Worm (Caenorhabditis elegans) whole organism, young adult: Measurements from ENCODE around the gene C50D2.1.

Experiments
- B0035.1 ChIP-seq: sonication (generic microtip); optimal IDR thresholded peaks from 2 replicates; lab custom pipeline; 2016; ENCODE audit warnings: missing genetic modification characterization, mild to moderate bottlenecking, missing compliant biosample characterization, missing genotype, missing genetic modification reagents
- C06A6.2 ChIP-seq: fragments of 200-800 bp; sonication (Bioruptor generic); conservative IDR thresholded peaks from 2 replicates; pipeline ENCODE4 v1.3.6; 2022; ENCODE audit warnings: missing genetic modification characterization, missing compliant biosample characterization
- F33H1.4 ChIP-seq: fragments of 200-800 bp; sonication (Bioruptor generic); IDR thresholded peaks from 2 replicates; pipeline ENCODE4 v1.3.6; 2022; ENCODE audit warnings: missing genetic modification reagents, missing genetic modification characterization, missing compliant biosample characterization
- F37B4.10 ChIP-seq: fragments of 200-800 bp; sonication (Bioruptor generic); IDR thresholded peaks from 2 replicates; pipeline ENCODE4 v1.3.6; 2022; ENCODE audit warnings: missing genetic modification characterization, missing compliant biosample characterization
- F52B5.7 ChIP-seq: sonication (generic microtip); optimal IDR thresholded peaks from 2 replicates; lab custom pipeline; 2016; ENCODE audit warnings: mild to moderate bottlenecking, missing genetic modification characterization, missing compliant biosample characterization
- F57C9.4 ChIP-seq: sonication (generic microtip); optimal IDR thresholded peaks from 2 replicates; lab custom pipeline; 2017; ENCODE audit warnings: mild to moderate bottlenecking, missing genetic modification characterization, missing compliant biosample characterization
- K11D2.4 ChIP-seq: fragments of 200-800 bp; sonication (Bioruptor generic); IDR thresholded peaks from 2 replicates; pipeline ENCODE4 v1.3.6; 2022; ENCODE audit warnings: missing genetic modification reagents, missing genetic modification characterization, missing compliant biosample characterization
- K12H6.12 ChIP-seq: fragments of 200-800 bp; sonication (Bioruptor generic); optimal IDR thresholded peaks from 2 replicates; lab custom pipeline; 2018; ENCODE audit warnings: mild to moderate bottlenecking, missing genetic modification characterization, missing compliant biosample characterization
- T07F8.4 ChIP-seq: sonication (generic microtip); optimal IDR thresholded peaks from 2 replicates; lab custom pipeline; 2016; ENCODE audit warnings: mild to moderate bottlenecking, missing genetic modification characterization, moderate library complexity, missing compliant biosample characterization
- T26A5.8 ChIP-seq: sonication (generic microtip); optimal IDR thresholded peaks from 2 replicates; lab custom pipeline; 2016; ENCODE audit warnings: missing genetic modification characterization, missing compliant biosample characterization
- Y53G8AR.9 ChIP-seq: fragments of 200-800 bp; sonication (Bioruptor generic); conservative IDR thresholded peaks from 2 replicates; pipeline ENCODE4 v1.3.6; 2022; ENCODE audit warnings: missing genetic modification reagents, missing genetic modification characterization, missing compliant biosample characterization
- Y56A3A.18 ChIP-seq: fragments of 200-800 bp; sonication (Bioruptor generic); IDR thresholded peaks from 2 replicates; pipeline ENCODE4 v1.3.6; 2022; ENCODE audit warnings: missing genetic modification reagents, missing genetic modification characterization, missing compliant biosample characterization
- Y67H2A.10 ChIP-seq: fragments of 200-800 bp; sonication (Bioruptor generic); conservative IDR thresholded peaks from 2 replicates; pipeline ENCODE4 v1.3.6; 2022; ENCODE audit warnings: missing genetic modification reagents, missing genetic modification characterization, missing compliant biosample characterization
- aptf-2 ChIP-seq: fragments of 200-800 bp; sonication (Bioruptor generic); conservative IDR thresholded peaks from 2 replicates; pipeline ENCODE4 v1.3.6; 2022; ENCODE audit warnings: missing genetic modification reagents, missing genetic modification characterization, missing compliant biosample characterization
- atf-7 ChIP-seq: sonication (generic microtip); optimal IDR thresholded peaks from 2 replicates; lab custom pipeline; 2017; ENCODE audit warnings: mild to moderate bottlenecking, missing genetic modification characterization, missing compliant biosample characterization
- bed-2 ChIP-seq: fragments of 200-800 bp; sonication (Bioruptor generic); IDR thresholded peaks from 2 replicates; pipeline ENCODE4 v1.3.6; 2022; ENCODE audit warnings: missing genetic modification reagents, missing genetic modification characterization, missing compliant biosample characterization
- cebp-1 ChIP-seq, 2 experiments: fragments of 200-800 bp in 1 of 2; sonication (Bioruptor generic) in 1 of 2; sonication (generic microtip) in 1 of 2; IDR thresholded peaks in 1 of 2; optimal IDR thresholded peaks in 1 of 2; 2 replicates each; pipeline versions ENCODE4 v1.3.6 to Lab custom; 2017 to 2022; ENCODE audit warnings: missing compliant biosample characterization in 2 of 2, missing genetic modification characterization in 2 of 2, mild to moderate bottlenecking in 1 of 2, missing genetic modification reagents in 1 of 2, moderate library complexity in 1 of 2
- egl-44 ChIP-seq: fragments of 200-800 bp; sonication (Bioruptor generic); IDR thresholded peaks from 2 replicates; pipeline ENCODE4 v1.3.6; 2022; ENCODE audit warnings: missing genetic modification reagents, missing genetic modification characterization, missing compliant biosample characterization
- ekl-4 ChIP-seq: fragments of 200-800 bp; sonication (Bioruptor generic); IDR thresholded peaks from 2 replicates; pipeline ENCODE4 v1.3.6; 2022; ENCODE audit warnings: missing genetic modification reagents, missing genetic modification characterization, missing compliant biosample characterization
- gei-17 ChIP-seq: fragments of 200-800 bp; sonication (Bioruptor generic); optimal IDR thresholded peaks from 2 replicates; lab custom pipeline; 2018; ENCODE audit warnings: mild to moderate bottlenecking, missing genetic modification characterization, missing compliant biosample characterization
- hlh-26 ChIP-seq: fragments of 200-800 bp; sonication (Bioruptor generic); conservative IDR thresholded peaks from 2 replicates; pipeline ENCODE4 v1.3.6; 2022; ENCODE audit warnings: missing genetic modification reagents, missing genetic modification characterization, missing compliant biosample characterization
- hmg-1.2 ChIP-seq: fragments of 200-800 bp; sonication (Bioruptor generic); IDR thresholded peaks from 2 replicates; pipeline ENCODE4 v1.3.6; 2022; ENCODE audit warnings: missing genetic modification reagents, missing genetic modification characterization, missing compliant biosample characterization
- hrde-1 ChIP-seq: sonication (generic microtip); optimal IDR thresholded peaks from 2 replicates; lab custom pipeline; 2016; ENCODE audit warnings: missing genetic modification characterization, mild to moderate bottlenecking, missing compliant biosample characterization, moderate library complexity, missing genotype, missing genetic modification reagents, borderline replicate concordance
- let-526 ChIP-seq: fragments of 200-800 bp; sonication (Bioruptor generic); IDR thresholded peaks from 2 replicates; pipeline ENCODE4 v1.3.6; 2022; ENCODE audit warnings: missing genetic modification reagents, missing genetic modification characterization, missing compliant biosample characterization
- lin-26 ChIP-seq: fragments of 200-800 bp; sonication (Bioruptor generic); IDR thresholded peaks from 2 replicates; pipeline ENCODE4 v1.3.6; 2022; ENCODE audit warnings: missing genetic modification reagents, missing genetic modification characterization, missing compliant biosample characterization
- madf-8 ChIP-seq: fragments of 200-800 bp; sonication (Bioruptor generic); conservative IDR thresholded peaks from 2 replicates; pipeline ENCODE4 v1.3.6; 2022; ENCODE audit warnings: missing genetic modification reagents, missing genetic modification characterization, missing compliant biosample characterization
- mes-4 ChIP-seq: sonication (generic microtip); optimal IDR thresholded peaks from 2 replicates; lab custom pipeline; 2016; ENCODE audit warnings: missing genotype, missing genetic modification characterization, missing compliant biosample characterization
- mxl-1 ChIP-seq: sonication (generic microtip); optimal IDR thresholded peaks from 2 replicates; lab custom pipeline; 2016; ENCODE audit warnings: missing genetic modification characterization, missing compliant biosample characterization
- nfya-2 ChIP-seq: fragments of 200-800 bp; sonication (Bioruptor generic); IDR thresholded peaks from 2 replicates; pipeline ENCODE4 v1.3.6; 2022; ENCODE audit warnings: missing genetic modification reagents, missing genetic modification characterization, missing compliant biosample characterization
- nhr-27 ChIP-seq: fragments of 200-800 bp; sonication (Bioruptor generic); optimal IDR thresholded peaks from 2 replicates; lab custom pipeline; 2018; ENCODE audit warnings: mild to moderate bottlenecking, missing genetic modification characterization, moderate library complexity, missing compliant biosample characterization
- nhr-90 ChIP-seq: sonication (generic microtip); optimal IDR thresholded peaks from 2 replicates; lab custom pipeline; 2016; ENCODE audit warnings: missing genotype, mild to moderate bottlenecking, missing genetic modification characterization, missing compliant biosample characterization
- pbrm-1 ChIP-seq: fragments of 200-800 bp; sonication (Bioruptor generic); IDR thresholded peaks from 2 replicates; pipeline ENCODE4 v1.3.6; 2022; ENCODE audit warnings: missing genetic modification reagents, missing genetic modification characterization, missing compliant biosample characterization
- sdz-38 ChIP-seq: sonication (generic microtip); optimal IDR thresholded peaks from 2 replicates; lab custom pipeline; 2016; ENCODE audit warnings: missing genotype, missing genetic modification characterization, missing compliant biosample characterization
- snpc-1.1 ChIP-seq: sonication (generic microtip); optimal IDR thresholded peaks from 2 replicates; lab custom pipeline; 2017; ENCODE audit warnings: missing genetic modification characterization, mild to moderate bottlenecking, missing compliant biosample characterization, antibody characterized with exemption, moderate library complexity, missing genotype, missing genetic modification reagents; ENCODE audit not compliant: insufficient read depth
- snpc-3.4 ChIP-seq: sonication (generic microtip); optimal IDR thresholded peaks from 2 replicates; lab custom pipeline; 2017; ENCODE audit warnings: missing genetic modification characterization, mild to moderate bottlenecking, missing compliant biosample characterization, antibody characterized with exemption, moderate library complexity, missing genotype, missing genetic modification reagents
- snpc-4 ChIP-seq, 5 experiments: fragments of 150-350 bp in 1 of 5; sonication (generic microtip) in 4 of 5; optimal IDR thresholded peaks; 2 replicates each; lab custom pipeline; 2014 to 2018; ENCODE audit warnings: missing genetic modification characterization in 5 of 5, missing biosample characterization in 3 of 5, antibody characterized with exemption in 2 of 5, mild to moderate bottlenecking in 2 of 5, missing compliant biosample characterization in 2 of 5, missing genotype in 2 of 5, moderate library complexity in 2 of 5, missing genetic modification reagents in 1 of 5
- sptf-2 ChIP-seq: fragments of 200-800 bp; sonication (Bioruptor generic); optimal IDR thresholded peaks from 2 replicates; lab custom pipeline; 2018; ENCODE audit warnings: mild to moderate bottlenecking, missing genetic modification characterization, missing compliant biosample characterization
- tbx-9 ChIP-seq: sonication (generic microtip); optimal IDR thresholded peaks from 2 replicates; lab custom pipeline; 2016; ENCODE audit warnings: borderline replicate concordance, missing genetic modification characterization, inconsistent platforms, missing compliant biosample characterization
- tlf-1 ChIP-seq: fragments of 200-800 bp; sonication (Bioruptor generic); optimal IDR thresholded peaks from 2 replicates; lab custom pipeline; 2018; ENCODE audit warnings: mild to moderate bottlenecking, missing genetic modification characterization, missing compliant biosample characterization
- unc-130 ChIP-seq: sonication (generic microtip); optimal IDR thresholded peaks from 2 replicates; lab custom pipeline; 2016; ENCODE audit warnings: missing genetic modification reagents, missing genetic modification characterization, missing compliant biosample characterization
- zfh-2 ChIP-seq: fragments of 200-800 bp; sonication (Bioruptor generic); conservative IDR thresholded peaks from 2 replicates; pipeline ENCODE4 v1.3.6; 2022; ENCODE audit warnings: missing genetic modification reagents, missing genetic modification characterization, missing compliant biosample characterization
- zim-3 ChIP-seq: sonication (generic microtip); optimal IDR thresholded peaks from 2 replicates; lab custom pipeline; 2017; ENCODE audit warnings: mild to moderate bottlenecking, missing genetic modification characterization, moderate library complexity, missing compliant biosample characterization
- ztf-18 ChIP-seq: sonication (generic microtip); optimal IDR thresholded peaks from 2 replicates; lab custom pipeline; 2016; ENCODE audit warnings: missing genotype, mild to moderate bottlenecking, missing genetic modification characterization, missing compliant biosample characterization
- ztf-22 ChIP-seq: fragments of 200-800 bp; sonication (Bioruptor generic); optimal IDR thresholded peaks from 2 replicates; lab custom pipeline; 2018; ENCODE audit warnings: mild to moderate bottlenecking, missing genetic modification characterization, moderate library complexity, missing compliant biosample characterization
- ztf-28 ChIP-seq: fragments of 200-800 bp; sonication (Bioruptor generic); IDR thresholded peaks from 2 replicates; pipeline ENCODE4 v1.3.6; 2022; ENCODE audit warnings: missing genetic modification reagents, missing genetic modification characterization, missing compliant biosample characterization
- ztf-3 ChIP-seq: fragments of 200-800 bp; sonication (Bioruptor generic); optimal IDR thresholded peaks from 2 replicates; lab custom pipeline; 2018; ENCODE audit warnings: mild to moderate bottlenecking, missing genetic modification characterization, missing compliant biosample characterization
- ztf-6 ChIP-seq: fragments of 200-800 bp; sonication (Bioruptor generic); IDR thresholded peaks from 2 replicates; pipeline ENCODE4 v1.3.6; 2022; ENCODE audit warnings: missing genetic modification reagents, missing genetic modification characterization, missing compliant biosample characterization

The C50D2.1 gene

DNA sequence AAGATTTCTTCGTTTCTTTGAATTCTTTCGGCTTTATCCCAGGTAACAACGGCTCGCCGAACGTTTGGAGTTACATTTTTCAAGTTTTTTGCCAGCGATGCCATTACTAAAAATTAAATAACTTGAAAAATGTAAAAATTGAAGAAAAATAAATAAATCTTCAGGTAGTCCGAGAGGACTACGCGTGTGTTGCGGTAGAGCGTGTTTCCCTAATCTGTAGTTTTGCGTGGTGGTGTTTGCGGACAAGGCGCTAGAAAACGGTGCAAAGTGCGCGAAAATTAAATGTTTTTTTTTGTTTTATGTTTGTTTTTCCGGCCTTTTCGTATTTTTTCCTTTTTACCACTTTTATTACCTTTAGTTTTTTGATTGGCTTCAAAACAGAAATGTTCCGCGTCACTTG is 44.5 kb downstream of the C50D2.1 start, which contains the start of gene mrpl-28 (continued):
- TF ChIP-seq nfya-2 (no peak), hrde-1 (tag; lab: Kevin White, UChicago) (peak; percentile 6), hlh-26 (GFP tag; lab: Robert Waterston, UW) (no peak), Y67H2A.10 (GFP tag; lab: Robert Waterston, UW) (0 out of 2 replicates have a peak, but pooled peaks have one; percentile 15), let-526 (GFP tag; lab: Robert Waterston, UW) (no peak), mxl-1 (tag; lab: Kevin White, UChicago) (no peak), ekl-4 (peak; percentile 92), atf-7 (no peak), tbx-9 (tag; lab: Kevin White, UChicago) (no peak), F57C9.4 (tag; lab: Kevin White, UChicago) (no peak), ztf-22 (GFP tag; lab: Kevin White, UChicago) (no peak), nhr-27 (tag; lab: Kevin White, UChicago) (no peak), unc-130 (peak; percentile 20), cebp-1 (GFP tag; IDR thresholded peaks at IDR 0.05; lab: Robert Waterston, UW) (no peak), cebp-1 (tag; optimal IDR thresholded peaks at IDR 0.05; lab: Kevin White, UChicago) (peak; percentile 72), B0035.1 (tag; lab: Kevin White, UChicago) (no peak), gei-17 (GFP tag; lab: Kevin White, UChicago) (peak; percentile 32), Y53G8AR.9 (GFP tag; lab: Robert Waterston, UW) (peak; percentile 89), F37B4.10 (GFP tag; lab: Robert Waterston, UW) (no peak), lin-26 (GFP tag; lab: Robert Waterston, UW) (no peak), egl-44 (GFP tag; lab: Robert Waterston, UW) (no peak), T07F8.4 (tag; lab: Kevin White, UChicago) (no peak), tlf-1 (GFP tag; lab: Kevin White, UChicago) (peak; percentile 69), K11D2.4 (GFP tag; lab: Robert Waterston, UW) (peak; percentile 79), zfh-2 (no peak), ztf-28 (GFP tag; lab: Robert Waterston, UW) (no peak), snpc-1.1 (tag; lab: Kevin White, UChicago) (no peak), snpc-3.4 (tag; lab: Kevin White, UChicago) (peak; percentile 75), madf-8 (no peak), C06A6.2 (GFP tag; lab: Robert Waterston, UW) (no peak), zim-3 (peak; percentile 56), sptf-2 (GFP tag; lab: Kevin White, UChicago) (no peak), aptf-2 (GFP tag; lab: Robert Waterston, UW) (no peak), hmg-1.2 (GFP tag; lab: Robert Waterston, UW) (peak; percentile 64), ztf-18 (tag; lab: Kevin White, UChicago) (peak; percentile 28), snpc-4 (GFP tag; optimal IDR thresholded peaks at IDR 0.05; lab: Kevin White, UChicago) (no peak), snpc-4 (tag; optimal IDR thresholded peaks at IDR 0.05; lab: Kevin White, UChicago) (peak in 3 of 4 experiments; percentile 56 to 72 (median 59)), ztf-6 (no peak), nhr-90 (tag; lab: Kevin White, UChicago) (no peak), mes-4 (tag; lab: Kevin White, UChicago) (no peak), T26A5.8 (tag; lab: Kevin White, UChicago) (no peak), F33H1.4 (peak; percentile 55), Y56A3A.18 (GFP tag; lab: Robert Waterston, UW) (peak; percentile 73; the same call in 1 of the 2 replicates), F52B5.7 (no peak), ztf-3 (GFP tag; lab: Kevin White, UChicago) (no peak), K12H6.12 (tag; lab: Kevin White, UChicago) (peak; percentile 20), pbrm-1 (GFP tag; lab: Robert Waterston, UW) (peak; percentile 89), bed-2 (GFP tag; lab: Robert Waterston, UW) (no peak), sdz-38 (tag; lab: Kevin White, UChicago) (no peak)
